Worm (Caenorhabditis elegans): Measurements from ENCODE around the gene srx-36.

The srx-36 gene

ce11 chrV:7096129-7096730 lies 34.6 kb downstream of the srx-36 start:
- no peak for TF ChIP-seq tbx-37 (GFP tag; conservative IDR thresholded peaks at IDR 0.05)
- TF ChIP-seq ama-1 (optimal IDR thresholded peaks at IDR 0.05): no peak
- no peak for TF ChIP-seq hmbx-1 (tag; optimal IDR thresholded peaks at IDR 0.05)
- TF ChIP-seq ets-7 (tag; optimal IDR thresholded peaks at IDR 0.05): no peak
- TF ChIP-seq pes-1 (GFP tag; IDR thresholded peaks at IDR 0.05): no peak

ce11 chrV:7095254-7095990 lies 35.5 kb downstream of the srx-36 start:
- TF ChIP-seq tbx-11 (GFP tag; IDR thresholded peaks at IDR 0.05) (no peak), hnd-1 (tag; optimal IDR thresholded peaks at IDR 0.05) (no peak), ceh-13 (GFP tag; optimal IDR thresholded peaks at IDR 0.05) (no peak), F13C5.2 (tag; optimal IDR thresholded peaks at IDR 0.05) (no peak), hmbx-1 (tag; optimal IDR thresholded peaks at IDR 0.05) (no peak), tbx-37 (GFP tag; conservative IDR thresholded peaks at IDR 0.05) (no peak), flt-1 (GFP tag; IDR thresholded peaks at IDR 0.05) (no peak), pes-1 (GFP tag; IDR thresholded peaks at IDR 0.05) (no peak), ets-7 (tag; optimal IDR thresholded peaks at IDR 0.05) (no peak), B0310.2 (tag; optimal IDR thresholded peaks at IDR 0.05) (no peak), ceh-36 (tag; optimal IDR thresholded peaks at IDR 0.05) (no peak), tra-4 (tag; optimal IDR thresholded peaks at IDR 0.05) (no peak), hmg-4 (GFP tag; optimal IDR thresholded peaks at IDR 0.05) (no peak), sea-1 (GFP tag; conservative IDR thresholded peaks at IDR 0.05) (no peak), aly-1 (tag; optimal IDR thresholded peaks at IDR 0.05) (no peak), scrt-1 (GFP tag; IDR thresholded peaks at IDR 0.05) (no peak), ama-1 (optimal IDR thresholded peaks at IDR 0.05) (no peak)

- TF ChIP-seq tra-4 (tag; optimal IDR thresholded peaks at IDR 0.05) (no peak), tbx-37 (GFP tag; conservative IDR thresholded peaks at IDR 0.05) (no peak), ceh-13 (GFP tag; optimal IDR thresholded peaks at IDR 0.05) (no peak), hmbx-1 (tag; optimal IDR thresholded peaks at IDR 0.05) (no peak), sea-1 (GFP tag; conservative IDR thresholded peaks at IDR 0.05) (no peak), ama-1 (optimal IDR thresholded peaks at IDR 0.05) (no peak), tbx-11 (GFP tag; IDR thresholded peaks at IDR 0.05) (no peak), flt-1 (GFP tag; IDR thresholded peaks at IDR 0.05) (no peak), ceh-36 (tag; optimal IDR thresholded peaks at IDR 0.05) (no peak), hnd-1 (tag; optimal IDR thresholded peaks at IDR 0.05) (no peak), F13C5.2 (tag; optimal IDR thresholded peaks at IDR 0.05) (no peak), scrt-1 (GFP tag; IDR thresholded peaks at IDR 0.05) (no peak), B0310.2 (tag; optimal IDR thresholded peaks at IDR 0.05) (no peak), pes-1 (GFP tag; IDR thresholded peaks at IDR 0.05) (no peak), hmg-4 (GFP tag; optimal IDR thresholded peaks at IDR 0.05) (no peak), aly-1 (tag; optimal IDR thresholded peaks at IDR 0.05) (no peak), ets-7 (tag; optimal IDR thresholded peaks at IDR 0.05) (no peak)
Observed at ce11 chrV:7093720-7094401, 37.0 kb downstream of the srx-36 start, which contains the start of gene nhr-135. TSS of gene nhr-135 (minus strand) at chrV:7093770.

- TF ChIP-seq ama-1 (optimal IDR thresholded peaks at IDR 0.05) (no peak), hnd-1 (tag; optimal IDR thresholded peaks at IDR 0.05) (no peak), flt-1 (GFP tag; IDR thresholded peaks at IDR 0.05) (no peak), aly-1 (tag; optimal IDR thresholded peaks at IDR 0.05) (no peak)
Observed at ce11 chrV:7091287-7091686, 39.6 kb downstream of the srx-36 start, which contains the start of gene nhr-286. TSS of gene nhr-286 (minus strand) at chrV:7091610.

ce11 chrV:7089217-7089616 lies 41.7 kb downstream of the srx-36 start:
- TF ChIP-seq F13C5.2 (tag; optimal IDR thresholded peaks at IDR 0.05) (no peak), B0310.2 (tag; optimal IDR thresholded peaks at IDR 0.05) (no peak), scrt-1 (GFP tag; IDR thresholded peaks at IDR 0.05) (no peak), tbx-37 (GFP tag; conservative IDR thresholded peaks at IDR 0.05) (no peak), pes-1 (GFP tag; IDR thresholded peaks at IDR 0.05) (no peak), sea-1 (GFP tag; conservative IDR thresholded peaks at IDR 0.05) (no peak), hmg-4 (GFP tag; optimal IDR thresholded peaks at IDR 0.05) (no peak), hmbx-1 (tag; optimal IDR thresholded peaks at IDR 0.05) (no peak), hnd-1 (tag; optimal IDR thresholded peaks at IDR 0.05) (no peak), flt-1 (GFP tag; IDR thresholded peaks at IDR 0.05) (no peak), tbx-11 (GFP tag; IDR thresholded peaks at IDR 0.05) (no peak)

- TF ChIP-seq scrt-1 (GFP tag; IDR thresholded peaks at IDR 0.05) (no peak), tra-4 (tag; optimal IDR thresholded peaks at IDR 0.05) (no peak), ama-1 (optimal IDR thresholded peaks at IDR 0.05) (no peak), sea-1 (GFP tag; conservative IDR thresholded peaks at IDR 0.05) (no peak), F13C5.2 (tag; optimal IDR thresholded peaks at IDR 0.05) (no peak), hmbx-1 (tag; optimal IDR thresholded peaks at IDR 0.05) (no peak), B0310.2 (tag; optimal IDR thresholded peaks at IDR 0.05) (no peak), aly-1 (tag; optimal IDR thresholded peaks at IDR 0.05) (no peak), pes-1 (GFP tag; IDR thresholded peaks at IDR 0.05) (no peak), ets-7 (tag; optimal IDR thresholded peaks at IDR 0.05) (no peak), ceh-36 (tag; optimal IDR thresholded peaks at IDR 0.05) (no peak), flt-1 (GFP tag; IDR thresholded peaks at IDR 0.05) (no peak), hmg-4 (GFP tag; optimal IDR thresholded peaks at IDR 0.05) (no peak), ceh-13 (GFP tag; optimal IDR thresholded peaks at IDR 0.05) (no peak)
Observed at ce11 chrV:7087340-7087739, 43.5 kb downstream of the srx-36 start.

ce11 chrV:7085518-7086104 lies 45.3 kb downstream of the srx-36 start, which contains the start of gene VC5.2:
TSS of gene VC5.2 (plus strand) at chrV:7085956.
- no peak for TF ChIP-seq sea-1 (GFP tag; conservative IDR thresholded peaks at IDR 0.05)
- TF ChIP-seq ets-7 (tag; optimal IDR thresholded peaks at IDR 0.05): no peak
- TF ChIP-seq ceh-13 (GFP tag; optimal IDR thresholded peaks at IDR 0.05): no peak
- no peak for TF ChIP-seq hmbx-1 (tag; optimal IDR thresholded peaks at IDR 0.05)
- no peak for TF ChIP-seq ceh-36 (tag; optimal IDR thresholded peaks at IDR 0.05)
- no peak for TF ChIP-seq tbx-37 (GFP tag; conservative IDR thresholded peaks at IDR 0.05)
- no peak for TF ChIP-seq F13C5.2 (tag; optimal IDR thresholded peaks at IDR 0.05)
- TF ChIP-seq B0310.2 (tag; optimal IDR thresholded peaks at IDR 0.05): no peak
- no peak for TF ChIP-seq flt-1 (GFP tag; IDR thresholded peaks at IDR 0.05)
- TF ChIP-seq tra-4 (tag; optimal IDR thresholded peaks at IDR 0.05): no peak
- no peak for TF ChIP-seq ama-1 (optimal IDR thresholded peaks at IDR 0.05)
- no peak for TF ChIP-seq aly-1 (tag; optimal IDR thresholded peaks at IDR 0.05)
- TF ChIP-seq hnd-1 (tag; optimal IDR thresholded peaks at IDR 0.05): no peak
- TF ChIP-seq pes-1 (GFP tag; IDR thresholded peaks at IDR 0.05): no peak
- no peak for TF ChIP-seq hmg-4 (GFP tag; optimal IDR thresholded peaks at IDR 0.05)
- no peak for TF ChIP-seq scrt-1 (GFP tag; IDR thresholded peaks at IDR 0.05)
- no peak for TF ChIP-seq tbx-11 (GFP tag; IDR thresholded peaks at IDR 0.05)
